Worm (Caenorhabditis elegans): ENCODE results near the gene str-97.

Gene str-97

DNA sequence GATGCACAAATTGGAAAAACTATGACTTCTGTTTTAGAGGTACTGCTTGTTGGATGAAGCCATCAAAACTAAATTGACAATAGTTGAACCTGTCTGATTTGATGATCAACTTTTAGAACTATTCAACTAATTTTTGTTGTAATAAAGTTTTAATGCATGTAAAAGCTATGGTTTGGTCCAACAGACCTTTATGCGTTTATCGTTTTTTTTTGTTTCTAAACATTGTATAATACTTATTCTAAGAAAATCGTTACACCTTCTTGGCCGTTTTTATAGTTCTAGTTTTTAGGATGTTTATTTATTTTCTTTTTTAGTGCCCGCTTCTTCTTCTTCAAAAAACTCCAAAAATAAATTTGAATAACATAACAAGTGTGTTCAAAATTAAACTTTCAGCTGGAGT lies 8.7 kb upstream of the str-97 start, which contains the start of gene F10A3.12:
F10A3.12 (plus strand) TSS at position 301 of the 400 bp plus-strand sequence.
- TF ChIP-seq C38D4.7 (GFP tag; optimal IDR thresholded peaks at IDR 0.05) = no peak
- no peak for TF ChIP-seq npax-4 (tag; optimal IDR thresholded peaks at IDR 0.05)
- no peak for TF ChIP-seq tbx-7 (tag; optimal IDR thresholded peaks at IDR 0.05)
- no peak for TF ChIP-seq hlh-15 (tag; optimal IDR thresholded peaks at IDR 0.05)
- TF ChIP-seq pat-9 (tag; optimal IDR thresholded peaks at IDR 0.05) = no peak
- no peak for TF ChIP-seq ahr-1 (tag; optimal IDR thresholded peaks at IDR 0.05)
- no peak for TF ChIP-seq ceh-34 (tag; optimal IDR thresholded peaks at IDR 0.05)

DNA sequence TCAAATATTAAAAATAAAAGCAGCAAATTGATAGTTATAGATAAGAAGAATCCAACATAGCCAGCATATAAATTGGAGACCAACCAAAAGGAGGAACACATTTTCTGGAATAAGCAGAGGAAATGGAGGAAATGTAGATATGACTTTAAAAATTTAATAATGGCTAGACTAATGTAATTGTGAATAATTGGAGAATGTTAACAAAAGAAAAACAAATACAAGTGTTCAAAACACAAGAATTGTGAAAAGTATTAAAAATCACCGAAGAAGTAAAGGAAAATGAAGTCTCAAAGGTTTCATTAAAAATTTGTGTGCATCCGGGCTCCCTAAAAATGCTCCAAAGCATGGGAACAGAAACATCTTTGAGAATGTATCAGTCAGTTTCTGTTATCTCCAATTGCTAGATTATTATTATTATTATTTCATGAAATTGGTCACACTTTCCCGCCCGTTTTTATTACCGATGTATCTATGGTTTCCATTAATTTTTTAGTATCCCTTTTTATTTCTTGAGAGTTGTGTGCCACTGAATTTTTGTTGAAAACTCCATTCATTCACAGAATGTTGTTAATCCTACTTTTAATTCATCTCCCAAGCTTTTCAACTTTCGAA lies 7.2 kb upstream of the str-97 start, which contains the start of the genes str-109 and F10A3.11:
str-109 (minus strand) TSS at position 101 of the 612 bp plus-strand sequence.
F10A3.11 (plus strand) TSS at position 562 of the 612 bp plus-strand sequence.
- TF ChIP-seq pax-1 (tag; optimal IDR thresholded peaks at IDR 0.05) (no peak), dmd-4 (tag; optimal IDR thresholded peaks at IDR 0.05; ENCODE audit: borderline replicate concordance) (no peak)

DNA sequence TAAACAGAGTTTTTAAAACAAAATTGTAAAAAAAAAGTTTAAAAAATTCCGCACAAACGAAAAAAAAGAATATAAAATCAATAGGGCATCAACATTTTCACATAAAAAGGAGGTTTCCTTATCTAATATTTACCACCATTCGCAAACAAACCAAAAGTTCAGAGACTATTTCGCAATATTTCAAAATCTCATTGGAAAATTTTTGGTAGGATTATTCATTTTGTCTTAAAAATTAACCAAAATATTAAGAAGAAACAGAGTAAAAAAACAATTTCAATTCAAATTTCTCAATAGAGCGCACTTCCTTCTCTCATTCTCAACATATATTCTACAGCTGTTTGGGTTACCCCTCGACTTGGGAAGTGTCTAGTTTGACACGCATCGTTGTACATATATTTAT lies 5.1 kb upstream of the str-97 start:
- TF ChIP-seq odd-2 (tag; optimal IDR thresholded peaks at IDR 0.05) (no peak), che-1 (tag; optimal IDR thresholded peaks at IDR 0.05) (no peak), nhr-11 (tag; optimal IDR thresholded peaks at IDR 0.05) (no peak), ztf-16 (tag; optimal IDR thresholded peaks at IDR 0.05) (no peak), nhr-232 (tag; optimal IDR thresholded peaks at IDR 0.05) (no peak), pag-3 (tag; optimal IDR thresholded peaks at IDR 0.05; ENCODE audit: borderline replicate concordance) (no peak), ets-4 (tag; optimal IDR thresholded peaks at IDR 0.05) (no peak), ceh-9 (tag; optimal IDR thresholded peaks at IDR 0.05) (no peak), pros-1 (tag; optimal IDR thresholded peaks at IDR 0.05) (no peak), hlh-6 (tag; optimal IDR thresholded peaks at IDR 0.05) (no peak), ceh-31 (tag; optimal IDR thresholded peaks at IDR 0.05) (no peak), lim-6 (tag; optimal IDR thresholded peaks at IDR 0.05) (no peak), fax-1 (tag; optimal IDR thresholded peaks at IDR 0.05) (no peak), ceh-48 (tag; optimal IDR thresholded peaks at IDR 0.05) (no peak), zip-5 (tag; optimal IDR thresholded peaks at IDR 0.05) (no peak)

DNA sequence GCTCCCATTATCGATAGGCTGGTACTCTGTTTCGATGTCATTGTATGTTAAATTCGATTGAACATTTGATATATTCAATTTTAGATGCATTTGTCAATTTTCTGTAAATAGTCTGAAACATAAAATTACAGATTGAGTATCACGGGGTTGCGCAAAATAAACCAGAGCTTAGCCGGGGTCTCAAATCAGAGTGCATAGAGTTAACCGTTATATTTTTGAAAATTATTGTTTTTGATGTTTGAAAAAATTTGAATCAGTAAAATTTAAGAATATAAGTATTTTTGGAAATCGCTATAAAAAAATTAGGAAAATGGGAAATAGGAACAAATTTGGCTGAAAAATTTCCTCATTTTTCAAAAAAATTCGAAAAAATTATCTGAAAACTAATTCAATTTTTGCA lies 4.6 kb upstream of the str-97 start, which contains the start of gene F10A3.17:
F10A3.17 (minus strand) TSS at position 101 of the 400 bp plus-strand sequence.
- TF ChIP-seq eyg-1 (tag; optimal IDR thresholded peaks at IDR 0.05) (no peak), madf-2 (tag; optimal IDR thresholded peaks at IDR 0.05) (no peak), ceh-24 (tag; optimal IDR thresholded peaks at IDR 0.05) (no peak), rnt-1 (tag; optimal IDR thresholded peaks at IDR 0.05) (no peak), fax-1 (tag; optimal IDR thresholded peaks at IDR 0.05) (no peak), C08G9.2 (tag; optimal IDR thresholded peaks at IDR 0.05) (no peak), ttx-3 (tag; optimal IDR thresholded peaks at IDR 0.05) (no peak), T23F11.4 (GFP tag; optimal IDR thresholded peaks at IDR 0.05) (no peak), ceh-9 (tag; optimal IDR thresholded peaks at IDR 0.05) (no peak), gmeb-2 (tag; optimal IDR thresholded peaks at IDR 0.05) (no peak), hlh-15 (tag; optimal IDR thresholded peaks at IDR 0.05) (no peak), pros-1 (tag; optimal IDR thresholded peaks at IDR 0.05) (no peak), mec-3 (tag; optimal IDR thresholded peaks at IDR 0.05; ENCODE audit: borderline replicate concordance) (no peak)

DNA sequence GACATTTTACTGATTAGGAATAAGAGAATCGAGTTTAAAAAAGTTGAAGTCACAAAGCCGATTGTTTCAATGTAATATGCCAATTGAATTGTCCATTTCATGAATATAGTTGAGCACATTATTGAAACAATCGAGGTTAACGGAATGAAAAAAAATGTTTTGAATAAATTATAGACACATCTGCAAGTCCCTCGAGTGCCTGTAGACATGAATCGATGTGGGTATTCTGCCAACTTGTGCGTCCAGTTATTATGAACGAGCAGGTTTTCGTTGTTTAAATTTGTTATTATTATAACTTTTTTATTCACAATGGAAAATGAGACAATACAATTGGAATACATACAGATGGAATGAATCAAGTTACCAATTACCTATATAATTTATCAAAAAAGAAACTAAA lies 3.4 kb upstream of the str-97 start, which contains the start of gene str-99:
str-99 (minus strand) TSS at position 101 of the 400 bp plus-strand sequence.
- TF ChIP-seq sox-4 (tag; optimal IDR thresholded peaks at IDR 0.05) (no peak), unc-86 (tag; optimal IDR thresholded peaks at IDR 0.05) (no peak), rnt-1 (tag; optimal IDR thresholded peaks at IDR 0.05) (no peak), ceh-9 (tag; optimal IDR thresholded peaks at IDR 0.05) (no peak), tbx-7 (tag; optimal IDR thresholded peaks at IDR 0.05) (no peak), ama-1 (optimal IDR thresholded peaks at IDR 0.05) (no peak), ceh-45 (GFP tag; IDR thresholded peaks at IDR 0.05) (no peak), nhr-11 (tag; optimal IDR thresholded peaks at IDR 0.05) (no peak), ceh-2 (tag; optimal IDR thresholded peaks at IDR 0.05) (no peak), ets-4 (tag; optimal IDR thresholded peaks at IDR 0.05) (no peak), ceh-48 (tag; optimal IDR thresholded peaks at IDR 0.05) (no peak), hlh-6 (tag; optimal IDR thresholded peaks at IDR 0.05) (no peak), elt-4 (tag; optimal IDR thresholded peaks at IDR 0.05) (no peak), sox-2 (GFP tag; IDR thresholded peaks at IDR 0.05) (no peak), gmeb-2 (tag; optimal IDR thresholded peaks at IDR 0.05) (no peak), hlh-13 (GFP tag; optimal IDR thresholded peaks at IDR 0.05) (no peak), sdc-2 (tag; optimal IDR thresholded peaks at IDR 0.05) (no peak)

Measured in whole organism, late embryonic.